Worm (Caenorhabditis elegans) whole organism, L3 larva: ENCODE results near the gene rpoa-12.

Source experiments
- R02D3.7 ChIP-seq: fragments of 150-350 bp; optimal IDR thresholded peaks from 2 replicates; lab custom pipeline; 2014; ENCODE audit warnings: missing biosample characterization, missing genetic modification characterization
- ZK546.5 ChIP-seq: sonication (generic microtip); optimal IDR thresholded peaks from 2 replicates; lab custom pipeline; 2017; ENCODE audit warnings: missing biosample characterization, missing genetic modification characterization
- aly-2 ChIP-seq: fragments of 150-350 bp; optimal IDR thresholded peaks from 2 replicates; lab custom pipeline; 2014; ENCODE audit warnings: missing biosample characterization, missing genetic modification characterization
- ama-1 ChIP-seq: fragments of 150-350 bp; optimal IDR thresholded peaks from 2 replicates; lab custom pipeline; 2018
- ceh-16 ChIP-seq: sonication (generic microtip); optimal IDR thresholded peaks from 2 replicates; lab custom pipeline; 2017; ENCODE audit warnings: missing biosample characterization, missing genetic modification characterization
- ceh-28 ChIP-seq: fragments of 150-350 bp; optimal IDR thresholded peaks from 2 replicates; lab custom pipeline; 2014; ENCODE audit warnings: missing biosample characterization, missing genetic modification reagents, missing genetic modification characterization
- ceh-82 ChIP-seq: fragments of 150-350 bp; optimal IDR thresholded peaks from 2 replicates; lab custom pipeline; 2014; ENCODE audit warnings: missing biosample characterization, missing genetic modification characterization
- ceh-9 ChIP-seq: sonication (generic microtip); optimal IDR thresholded peaks from 2 replicates; lab custom pipeline; 2018; ENCODE audit warnings: missing biosample characterization, missing genetic modification characterization
- daf-12 ChIP-seq: fragments of 150-350 bp; optimal IDR thresholded peaks from 2 replicates; lab custom pipeline; 2014; ENCODE audit warnings: missing biosample characterization, missing genetic modification reagents, missing genetic modification characterization
- egl-27 ChIP-seq: sonication (generic microtip); optimal IDR thresholded peaks from 4 replicates; lab custom pipeline; 2017; ENCODE audit warnings: missing biosample characterization, missing genetic modification reagents, missing genetic modification characterization
- egl-5 ChIP-seq: fragments of 150-350 bp; optimal IDR thresholded peaks from 2 replicates; lab custom pipeline; 2017; ENCODE audit warnings: missing biosample characterization, missing genetic modification reagents, missing genetic modification characterization, inconsistent platforms
- elt-1 ChIP-seq: fragments of 150-350 bp; optimal IDR thresholded peaks from 2 replicates; lab custom pipeline; 2014; ENCODE audit warnings: missing biosample characterization, missing genetic modification characterization
- elt-2 ChIP-seq: sonication (generic microtip); optimal IDR thresholded peaks from 2 replicates; lab custom pipeline; 2016; ENCODE audit warnings: missing genetic modification reagents, mild to moderate bottlenecking, missing genetic modification characterization, missing compliant biosample characterization
- elt-3 ChIP-seq, 3 experiments: fragments of 150-350 bp in 1 of 3; sonication (generic microtip) in 2 of 3; optimal IDR thresholded peaks; 2 replicates in 2 of 3; 4 replicates in 1 of 3; lab custom pipeline; 2014 to 2017; ENCODE audit warnings: missing biosample characterization in 3 of 3, missing genetic modification characterization in 3 of 3
- eor-1 ChIP-seq, 2 experiments: fragments of 150-350 bp; optimal IDR thresholded peaks; 2 replicates each; lab custom pipeline; 2014 to 2018; ENCODE audit warnings: missing biosample characterization in 2 of 2, missing genetic modification characterization in 2 of 2
- fkh-10 ChIP-seq: sonication (generic microtip); optimal IDR thresholded peaks from 2 replicates; lab custom pipeline; 2017; ENCODE audit warnings: missing biosample characterization, missing genetic modification reagents, missing genetic modification characterization
- fkh-2 ChIP-seq: fragments of 150-350 bp; optimal IDR thresholded peaks from 2 replicates; lab custom pipeline; 2014; ENCODE audit warnings: missing biosample characterization, missing genetic modification reagents, missing genetic modification characterization
- fos-1 ChIP-seq: fragments of 150-350 bp; optimal IDR thresholded peaks from 2 replicates; lab custom pipeline; 2014; ENCODE audit warnings: missing biosample characterization, missing genetic modification characterization
- hmg-11 ChIP-seq: sonication (generic microtip); optimal IDR thresholded peaks from 2 replicates; lab custom pipeline; 2016; ENCODE audit warnings: missing genetic modification characterization, missing compliant biosample characterization
- jun-1 ChIP-seq: fragments of 150-350 bp; optimal IDR thresholded peaks from 2 replicates; lab custom pipeline; 2014; ENCODE audit warnings: missing biosample characterization, missing genetic modification reagents, missing genetic modification characterization
- lin-15B ChIP-seq: fragments of 150-350 bp; optimal IDR thresholded peaks from 2 replicates; lab custom pipeline; 2014; ENCODE audit warnings: missing biosample characterization, missing genetic modification characterization
- lin-39 ChIP-seq: fragments of 150-350 bp; optimal IDR thresholded peaks from 2 replicates; lab custom pipeline; 2018; ENCODE audit warnings: missing biosample characterization, missing genetic modification reagents, missing genetic modification characterization
- lsy-12 ChIP-seq: sonication (generic microtip); optimal IDR thresholded peaks from 2 replicates; lab custom pipeline; 2016; ENCODE audit warnings: mild to moderate bottlenecking, missing genetic modification characterization, missing compliant biosample characterization
- mdl-1 ChIP-seq: fragments of 150-350 bp; optimal IDR thresholded peaks from 2 replicates; lab custom pipeline; 2014; ENCODE audit warnings: missing biosample characterization, missing genetic modification characterization
- mml-1 ChIP-seq: fragments of 150-350 bp; sonication (generic microtip); optimal IDR thresholded peaks from 3 replicates; lab custom pipeline; 2014; ENCODE audit warnings: missing biosample characterization, missing genetic modification characterization
- nhr-11 ChIP-seq: fragments of 150-350 bp; optimal IDR thresholded peaks from 2 replicates; lab custom pipeline; 2014; ENCODE audit warnings: missing biosample characterization, missing genetic modification characterization
- nhr-23 ChIP-seq: fragments of 150-350 bp; optimal IDR thresholded peaks from 2 replicates; lab custom pipeline; 2014; ENCODE audit warnings: missing biosample characterization, missing genetic modification reagents, missing genetic modification characterization
- nhr-237 ChIP-seq: fragments of 150-350 bp; optimal IDR thresholded peaks from 2 replicates; lab custom pipeline; 2014; ENCODE audit warnings: missing biosample characterization, missing genetic modification characterization
- nhr-28 ChIP-seq: fragments of 150-350 bp; optimal IDR thresholded peaks from 2 replicates; lab custom pipeline; 2014; ENCODE audit warnings: missing biosample characterization, missing genetic modification characterization
- nhr-43 ChIP-seq: sonication (generic microtip); optimal IDR thresholded peaks from 2 replicates; lab custom pipeline; 2016; ENCODE audit warnings: mild to moderate bottlenecking, missing genetic modification characterization, missing compliant biosample characterization; ENCODE audit not compliant: poor library complexity, severe bottlenecking
- nhr-67 ChIP-seq: fragments of 150-350 bp; optimal IDR thresholded peaks from 2 replicates; lab custom pipeline; 2014; ENCODE audit warnings: missing biosample characterization, missing genetic modification characterization
- nhr-76 ChIP-seq: fragments of 150-350 bp; sonication (generic microtip); optimal IDR thresholded peaks from 5 replicates; lab custom pipeline; 2014; ENCODE audit warnings: missing biosample characterization, missing genetic modification characterization
- nhr-77 ChIP-seq: fragments of 150-350 bp; optimal IDR thresholded peaks from 2 replicates; lab custom pipeline; 2014; ENCODE audit warnings: missing biosample characterization, missing genetic modification characterization
- pha-4 ChIP-seq: fragments of 150-350 bp; optimal IDR thresholded peaks from 2 replicates; lab custom pipeline; 2014; ENCODE audit warnings: missing biosample characterization, missing genetic modification reagents, missing genetic modification characterization
- pqm-1 ChIP-seq: fragments of 150-350 bp; optimal IDR thresholded peaks from 2 replicates; lab custom pipeline; 2017; ENCODE audit warnings: missing biosample characterization, missing genetic modification characterization, inconsistent platforms
- sea-2 ChIP-seq: fragments of 150-350 bp; sonication (generic microtip); optimal IDR thresholded peaks from 4 replicates; lab custom pipeline; 2014; ENCODE audit warnings: missing biosample characterization, missing genetic modification reagents, missing genetic modification characterization
- skn-1 ChIP-seq: fragments of 150-350 bp; optimal IDR thresholded peaks from 2 replicates; lab custom pipeline; 2014; ENCODE audit warnings: missing biosample characterization, missing genetic modification characterization
- snpc-4 ChIP-seq: fragments of 150-350 bp; optimal IDR thresholded peaks from 2 replicates; lab custom pipeline; 2014; ENCODE audit warnings: missing biosample characterization, missing genetic modification characterization
- tbx-2 ChIP-seq: sonication (generic microtip); optimal IDR thresholded peaks from 2 replicates; lab custom pipeline; 2016; ENCODE audit warnings: mild to moderate bottlenecking, missing genetic modification characterization, missing compliant biosample characterization
- unc-62 ChIP-seq: fragments of 150-350 bp; sonication (generic microtip); optimal IDR thresholded peaks from 4 replicates; lab custom pipeline; 2014; ENCODE audit warnings: missing biosample characterization, missing genetic modification reagents, missing genetic modification characterization
- zag-1 ChIP-seq: fragments of 150-350 bp; optimal IDR thresholded peaks from 2 replicates; lab custom pipeline; 2014; ENCODE audit warnings: missing biosample characterization, missing genetic modification characterization
- ztf-11 ChIP-seq: fragments of 150-350 bp; optimal IDR thresholded peaks from 2 replicates; lab custom pipeline; 2014; ENCODE audit warnings: missing biosample characterization, missing genetic modification characterization
- ztf-4 ChIP-seq: fragments of 150-350 bp; optimal IDR thresholded peaks from 2 replicates; lab custom pipeline; 2014; ENCODE audit warnings: missing biosample characterization, missing genetic modification characterization

The rpoa-12 gene

DNA sequence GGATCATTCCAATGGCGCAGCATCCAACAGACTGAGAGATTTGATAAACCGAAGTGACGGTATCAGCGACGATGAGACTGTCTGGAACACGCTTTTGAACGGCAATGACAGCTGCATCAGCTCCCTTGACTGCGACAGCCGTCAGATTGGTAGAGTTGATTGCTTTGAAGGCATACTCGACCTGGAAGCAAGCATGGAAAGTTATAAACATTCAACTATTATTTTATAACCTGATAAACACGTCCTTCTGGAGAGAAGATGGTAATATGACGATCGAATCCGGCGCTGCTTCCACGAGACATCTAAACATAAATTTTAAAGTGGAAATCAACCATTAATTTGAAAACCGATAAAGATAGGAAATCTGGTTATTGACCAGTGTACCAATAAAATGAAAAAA, 787 bp downstream of the rpoa-12 start, which contains the start of gene pas-1:
Gene pas-1, minus strand, starts transcription at position 302 of the 400 bp plus-strand sequence.
- no peak for TF ChIP-seq nhr-11 (tag; lab: Kevin White, UChicago)
- peak; percentile 6 for TF ChIP-seq elt-2
- no peak for TF ChIP-seq mml-1 (tag; lab: Kevin White, UChicago)
- no peak for TF ChIP-seq pqm-1 (tag; lab: Kevin White, UChicago)

DNA sequence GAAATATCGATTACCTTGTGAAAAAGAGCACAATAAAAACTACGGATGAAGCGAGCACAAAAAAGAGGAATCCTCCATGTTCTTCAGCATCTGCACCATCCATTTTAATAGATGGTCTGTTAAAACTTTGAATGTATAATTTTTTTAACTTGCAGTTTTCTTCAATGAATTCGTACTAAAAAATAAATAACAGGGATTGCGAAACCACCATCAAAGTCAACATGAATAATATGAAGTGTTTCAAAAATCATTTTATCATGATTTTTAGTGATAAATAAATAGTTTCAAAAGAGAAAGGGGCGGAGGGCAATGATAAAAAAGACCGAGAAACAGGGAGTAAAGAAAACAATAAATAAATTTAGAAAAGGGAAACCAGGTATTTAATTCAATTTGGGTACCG, 1.8 kb downstream of the rpoa-12 start, which contains the start of gene dhs-22:
Gene dhs-22, minus strand, starts transcription at position 116 of the 400 bp plus-strand sequence.
- TF ChIP-seq elt-2 = peak; percentile 36
- TF ChIP-seq pha-4 (tag; lab: Kevin White, UChicago) = peak; percentile 10
- no peak for TF ChIP-seq ztf-4 (tag; lab: Kevin White, UChicago)
- TF ChIP-seq, all 47 proteins: peak for 2

DNA sequence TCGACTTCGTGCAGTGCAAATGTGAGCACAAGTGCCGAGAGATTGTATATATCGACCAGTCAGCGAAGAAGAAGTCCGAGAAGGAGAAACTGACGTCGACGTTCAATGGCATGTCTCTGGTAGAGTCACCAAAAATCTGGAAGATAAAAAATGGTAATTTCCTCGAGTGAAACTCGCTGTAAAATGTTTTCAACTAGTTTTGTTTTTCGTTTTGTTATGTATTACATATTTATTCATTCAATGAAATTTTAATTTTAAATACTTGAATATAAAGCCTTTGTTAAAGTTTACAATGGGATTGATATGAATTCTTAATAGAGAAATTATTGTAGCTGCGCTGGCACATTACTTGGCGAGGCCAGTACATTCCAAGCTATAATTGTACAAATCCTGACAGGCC, 3.2 kb downstream of the rpoa-12 start:
- TF ChIP-seq pha-4 (tag; lab: Kevin White, UChicago) = no peak
- no peak for TF ChIP-seq ceh-16 (tag; lab: Kevin White, UChicago)
- TF ChIP-seq nhr-43 (tag; lab: Kevin White, UChicago) = no peak
- no peak for TF ChIP-seq pqm-1 (tag; lab: Kevin White, UChicago)
- TF ChIP-seq mdl-1 = no peak
- TF ChIP-seq nhr-28 (tag; lab: Kevin White, UChicago) = no peak
- no peak for TF ChIP-seq ztf-4 (tag; lab: Kevin White, UChicago)
- TF ChIP-seq ZK546.5 = no peak
- TF ChIP-seq, all 47 proteins: peak for 0

DNA sequence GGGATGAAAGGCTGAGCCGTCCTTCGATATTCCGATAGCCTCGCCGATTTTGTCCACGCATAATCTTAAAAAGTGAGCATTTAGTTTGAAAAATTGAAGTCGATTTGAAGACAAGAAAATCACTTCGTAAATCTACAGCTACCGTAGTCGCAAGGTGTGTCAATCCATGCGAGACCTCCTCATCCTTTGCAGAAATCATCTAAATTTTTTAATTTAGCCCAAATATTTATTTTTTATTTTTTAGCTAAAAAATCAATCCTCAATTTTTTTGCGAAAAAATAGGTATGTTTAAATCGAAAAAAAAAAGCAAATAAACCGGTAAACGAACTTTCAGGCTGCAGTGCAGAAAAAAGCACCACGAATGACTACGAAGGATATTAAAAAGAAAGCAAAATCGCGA, 5.4 kb downstream of the rpoa-12 start, which contains the start of the genes nxf-2 and set-31:
Gene nxf-2, minus strand, starts transcription at position 101 of the 400 bp plus-strand sequence.
Gene set-31, plus strand, starts transcription at position 169 of the 400 bp plus-strand sequence.
- no peak for TF ChIP-seq pha-4 (tag; lab: Kevin White, UChicago)
- no peak for TF ChIP-seq egl-27
- TF ChIP-seq mml-1 (tag; lab: Kevin White, UChicago) = no peak
- TF ChIP-seq egl-5 (tag; lab: Kevin White, UChicago) = no peak
- no peak for TF ChIP-seq ama-1
- TF ChIP-seq nhr-43 (tag; lab: Kevin White, UChicago) = no peak
- TF ChIP-seq skn-1 = no peak

DNA sequence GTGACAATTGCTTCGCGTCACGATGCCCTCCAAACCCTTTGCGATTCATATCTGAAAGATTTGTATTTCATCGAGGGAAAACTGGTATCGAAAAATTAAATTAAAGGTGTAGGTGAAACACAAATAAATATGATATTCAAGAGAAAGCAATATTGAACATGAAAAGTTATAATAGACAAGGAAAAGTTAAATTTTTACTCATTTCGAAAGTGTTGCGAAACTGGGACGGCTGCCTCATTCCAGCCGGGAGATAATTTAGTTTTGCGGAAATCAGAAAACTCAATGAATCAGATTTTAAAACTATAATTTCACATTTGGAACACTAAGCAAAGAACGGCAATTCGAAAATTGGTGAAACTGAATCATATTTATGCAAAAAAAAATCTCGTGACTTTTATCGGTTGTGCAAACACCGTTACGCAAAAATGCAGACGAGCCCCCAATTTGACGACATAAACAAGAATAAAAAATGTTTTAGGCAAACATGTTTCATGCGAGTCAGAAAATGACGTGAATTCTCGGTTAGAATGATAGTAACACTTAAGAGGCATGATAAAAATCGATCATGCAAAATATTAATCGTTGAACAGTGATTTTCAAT, 8.0 kb downstream of the rpoa-12 start, which contains the start of the genes nxf-1 and C15H11.11:
Gene nxf-1, minus strand, starts transcription at position 51 of the 601 bp plus-strand sequence.
Gene C15H11.11, plus strand, starts transcription at position 536 of the 601 bp plus-strand sequence.
- peak; percentile 73 for TF ChIP-seq hmg-11 (tag; lab: Kevin White, UChicago)
- no peak for TF ChIP-seq zag-1 (tag; lab: Kevin White, UChicago)
- no peak for TF ChIP-seq egl-27
- no peak for TF ChIP-seq unc-62 (GFP tag; lab: Kevin White, UChicago)
- no peak for TF ChIP-seq tbx-2 (tag; lab: Kevin White, UChicago)
- no peak for TF ChIP-seq elt-1 (tag; lab: Kevin White, UChicago)
- no peak for TF ChIP-seq ztf-4 (tag; lab: Kevin White, UChicago)
- peak; percentile 77 for TF ChIP-seq snpc-4 (tag; lab: Kevin White, UChicago)
- no peak for TF ChIP-seq lsy-12
- TF ChIP-seq fkh-10 = no peak
- TF ChIP-seq ama-1 = peak; percentile 61
- TF ChIP-seq fkh-2 = no peak
- TF ChIP-seq daf-12 (tag; lab: Kevin White, UChicago) = no peak
- TF ChIP-seq lin-39 = no peak
- no peak for TF ChIP-seq elt-3 (tag; optimal IDR thresholded peaks at IDR 0.05; lab: Kevin White, UChicago)
- no peak for TF ChIP-seq mml-1 (tag; lab: Kevin White, UChicago)
- peak; percentile 79 for TF ChIP-seq jun-1 (tag; lab: Kevin White, UChicago)
- no peak for TF ChIP-seq ceh-82 (tag; lab: Kevin White, UChicago)
- TF ChIP-seq lin-15B (tag; lab: Kevin White, UChicago) = peak; percentile 56
- TF ChIP-seq nhr-11 (tag; lab: Kevin White, UChicago) = no peak
- no peak for TF ChIP-seq nhr-67 (tag; lab: Kevin White, UChicago)
- TF ChIP-seq eor-1 (tag; optimal IDR thresholded peaks at IDR 0.05; lab: Kevin White, UChicago) = no peak
- TF ChIP-seq ceh-9 (tag; lab: Kevin White, UChicago) = no peak
- no peak for TF ChIP-seq ceh-16 (tag; lab: Kevin White, UChicago)
- TF ChIP-seq nhr-43 (tag; lab: Kevin White, UChicago) = peak; percentile 40
- no peak for TF ChIP-seq nhr-77
- TF ChIP-seq ztf-11 = no peak
- TF ChIP-seq mdl-1 = no peak
- no peak for TF ChIP-seq R02D3.7 (tag; lab: Kevin White, UChicago)
- TF ChIP-seq nhr-76 (tag; lab: Kevin White, UChicago) = no peak
- no peak for TF ChIP-seq aly-2 (tag; lab: Kevin White, UChicago)
- no peak for TF ChIP-seq nhr-237
- no peak for TF ChIP-seq nhr-28 (tag; lab: Kevin White, UChicago)
- peak; percentile 51 for TF ChIP-seq nhr-23 (tag; lab: Kevin White, UChicago)
- TF ChIP-seq sea-2 (GFP tag; lab: Kevin White, UChicago) = no peak
- peak; percentile 58 for TF ChIP-seq ceh-28
- peak; percentile 68 for TF ChIP-seq pqm-1 (tag; lab: Kevin White, UChicago)
- TF ChIP-seq fos-1 = no peak
